Fruit fly (Drosophila melanogaster) whole organism: Measurements from ENCODE around the gene CG6999.

Source experiments
- CG8478 ChIP-seq: fragments of >200 bp; optimal IDR thresholded peaks from 2 replicates; lab custom pipeline; 2018; ENCODE audit warnings: inconsistent platforms
- Dll ChIP-seq: fragments of >200 bp; optimal IDR thresholded peaks from 2 replicates; lab custom pipeline; 2017
- EcR ChIP-seq, 2 experiments: fragments of >200 bp; optimal IDR thresholded peaks; 2 replicates each; lab custom pipeline; 2017; ENCODE audit warnings: missing biosample characterization in 2 of 2, missing genetic modification characterization in 2 of 2, missing genetic modification reagents in 2 of 2
- pan ChIP-seq: fragments of >200 bp; optimal IDR thresholded peaks from 2 replicates; lab custom pipeline; 2017
- psq ChIP-seq: fragments of >200 bp; optimal IDR thresholded peaks from 2 replicates; lab custom pipeline; 2017
- usp ChIP-seq: fragments of >200 bp; optimal IDR thresholded peaks from 2 replicates; lab custom pipeline; 2017; ENCODE audit warnings: missing biosample characterization, missing genetic modification characterization, mixed read lengths

CG6999 gene

dm6 chrX:9120828-9121754 lies 32.9 kb downstream of the CG6999 start:
- peak; percentile 24 for TF ChIP-seq pan (lab: Kevin White, UChicago)
- TF ChIP-seq usp (GFP tag; lab: Kevin White, UChicago), result no peak

- TF ChIP-seq Dll (lab: Kevin White, UChicago), result no peak
- TF ChIP-seq EcR (GFP tag; optimal IDR thresholded peaks at IDR 0.05; lab: Kevin White, UChicago), result no peak
- TF ChIP-seq usp (GFP tag; lab: Kevin White, UChicago), result no peak
- TF ChIP-seq pan (lab: Kevin White, UChicago), result no peak
- TF ChIP-seq CG8478, result no peak
Observed at dm6 chrX:9122492-9122891, 34.3 kb downstream of the CG6999 start.

- TF ChIP-seq psq (lab: Kevin White, UChicago) (no peak), Dll (lab: Kevin White, UChicago) (no peak), pan (lab: Kevin White, UChicago) (no peak), usp (GFP tag; lab: Kevin White, UChicago) (no peak), CG8478 (no peak), EcR (GFP tag; optimal IDR thresholded peaks at IDR 0.05; lab: Kevin White, UChicago) (no peak)
Observed at dm6 chrX:9127264-9128011, 39.3 kb downstream of the CG6999 start.

dm6 chrX:9128012-9128280 lies 39.8 kb downstream of the CG6999 start:
- TF ChIP-seq pan (lab: Kevin White, UChicago), result no peak
- no peak for TF ChIP-seq Dll (lab: Kevin White, UChicago)
- no peak for TF ChIP-seq CG8478
- no peak for TF ChIP-seq usp (GFP tag; lab: Kevin White, UChicago)
- no peak for TF ChIP-seq psq (lab: Kevin White, UChicago)
- no peak for TF ChIP-seq EcR (GFP tag; optimal IDR thresholded peaks at IDR 0.05; lab: Kevin White, UChicago)

dm6 chrX:9129436-9129835 lies 41.3 kb downstream of the CG6999 start:
- TF ChIP-seq pan (lab: Kevin White, UChicago), result no peak

dm6 chrX:9130243-9130642 lies 42.1 kb downstream of the CG6999 start:
- TF ChIP-seq CG8478 (no peak), usp (GFP tag; lab: Kevin White, UChicago) (no peak), pan (lab: Kevin White, UChicago) (no peak), Dll (lab: Kevin White, UChicago) (no peak), EcR (GFP tag; optimal IDR thresholded peaks at IDR 0.05; lab: Kevin White, UChicago) (no peak), psq (lab: Kevin White, UChicago) (no peak)

- TF ChIP-seq Dll (lab: Kevin White, UChicago) (no peak), EcR (GFP tag; optimal IDR thresholded peaks at IDR 0.05; lab: Kevin White, UChicago) (no peak), psq (lab: Kevin White, UChicago) (no peak), CG8478 (no peak), usp (GFP tag; lab: Kevin White, UChicago) (no peak), pan (lab: Kevin White, UChicago) (no peak)
Observed at dm6 chrX:9131523-9131922, 43.4 kb downstream of the CG6999 start.

dm6 chrX:9132589-9133237 lies 44.5 kb downstream of the CG6999 start:
- TF ChIP-seq pan (lab: Kevin White, UChicago) (no peak), CG8478 (no peak), Dll (lab: Kevin White, UChicago) (no peak), psq (lab: Kevin White, UChicago) (no peak), usp (GFP tag; lab: Kevin White, UChicago) (no peak)

- TF ChIP-seq pan (lab: Kevin White, UChicago), result no peak
- no peak for TF ChIP-seq usp (GFP tag; lab: Kevin White, UChicago)
- TF ChIP-seq psq (lab: Kevin White, UChicago), result no peak
- TF ChIP-seq Dll (lab: Kevin White, UChicago), result no peak
- no peak for TF ChIP-seq CG8478
- TF ChIP-seq EcR (GFP tag; optimal IDR thresholded peaks at IDR 0.05; lab: Kevin White, UChicago), result no peak
Observed at dm6 chrX:9133577-9134240, 45.5 kb downstream of the CG6999 start.

- TF ChIP-seq usp (GFP tag; lab: Kevin White, UChicago), result no peak
- no peak for TF ChIP-seq pan (lab: Kevin White, UChicago)
- TF ChIP-seq CG8478, result no peak
- TF ChIP-seq Dll (lab: Kevin White, UChicago), result no peak
- no peak for TF ChIP-seq EcR (GFP tag; optimal IDR thresholded peaks at IDR 0.05; lab: Kevin White, UChicago)
- TF ChIP-seq psq (lab: Kevin White, UChicago), result no peak
Observed at dm6 chrX:9134241-9134849, 46.2 kb downstream of the CG6999 start.

- TF ChIP-seq EcR (GFP tag; optimal IDR thresholded peaks at IDR 0.05; lab: Kevin White, UChicago), result no peak
- no peak for TF ChIP-seq psq (lab: Kevin White, UChicago)
- TF ChIP-seq usp (GFP tag; lab: Kevin White, UChicago), result no peak
- TF ChIP-seq Dll (lab: Kevin White, UChicago), result no peak
- TF ChIP-seq CG8478, result no peak
- no peak for TF ChIP-seq pan (lab: Kevin White, UChicago)
Observed at dm6 chrX:9134922-9135453, 46.8 kb downstream of the CG6999 start, which contains the start of gene fend. TSS of gene fend (minus strand) at chrX:9135099.
